ENCODE assay signal across 5 fruit fly cellular contexts in genomic region chr3R:29460225-29460927, dm6.
TF ChIP-seq lines count a peak whose summit lies in the region.

No protein-coding gene starts in this region.

- TF ChIP-seq CTCF in whole organism, embryonic (GFP tag; optimal IDR thresholded peaks at IDR 0.05; lab: Kevin White, UChicago) = no peak

TF ChIP-seq in whole organism, adult, 20 proteins besides CTCF, POLR2A, EP300 and RAD21 (continues in another document):
- no peak for TF ChIP-seq CG1620 (GFP tag; optimal IDR thresholded peaks at IDR 0.05; lab: Kevin White, UChicago)
- TF ChIP-seq CG11617 (GFP tag; optimal IDR thresholded peaks at IDR 0.05; lab: Kevin White, UChicago) = no peak
- peak; percentile 5 for TF ChIP-seq kay (GFP tag; lab: Kevin White, UChicago; ENCODE audit: borderline replicate concordance)
- no peak for TF ChIP-seq CG33017 (tag; optimal IDR thresholded peaks at IDR 0.05; lab: Kevin White, UChicago)
- TF ChIP-seq pad (GFP tag; optimal IDR thresholded peaks at IDR 0.05; lab: Kevin White, UChicago) = no peak
- no peak for TF ChIP-seq CG7045 (GFP tag; optimal IDR thresholded peaks at IDR 0.05; lab: Kevin White, UChicago)
- no peak for TF ChIP-seq Clk (GFP tag; optimal IDR thresholded peaks at IDR 0.05; lab: Kevin White, UChicago)
- peak; percentile 44 for TF ChIP-seq CG12768 (GFP tag; optimal IDR thresholded peaks at IDR 0.05; lab: Kevin White, UChicago)
- TF ChIP-seq CG5204 (GFP tag; optimal IDR thresholded peaks at IDR 0.05; lab: Kevin White, UChicago) = no peak
- TF ChIP-seq cnc (optimal IDR thresholded peaks at IDR 0.05; lab: Kevin White, UChicago) = no peak
- TF ChIP-seq CG7101 (tag; optimal IDR thresholded peaks at IDR 0.05; lab: Kevin White, UChicago) = no peak
- TF ChIP-seq cic (GFP tag; optimal IDR thresholded peaks at IDR 0.05; lab: Kevin White, UChicago) = no peak
- TF ChIP-seq bab1 (GFP tag; optimal IDR thresholded peaks at IDR 0.05; lab: Kevin White, UChicago) = peak; percentile 30
- no peak for TF ChIP-seq Hr96 (GFP tag; optimal IDR thresholded peaks at IDR 0.05; lab: Kevin White, UChicago)
- peak; percentile 59 for TF ChIP-seq tj (GFP tag; optimal IDR thresholded peaks at IDR 0.05; lab: Kevin White, UChicago)
- no peak for TF ChIP-seq Mnt (GFP tag; optimal IDR thresholded peaks at IDR 0.05; lab: Kevin White, UChicago)
- TF ChIP-seq CG14711 (tag; optimal IDR thresholded peaks at IDR 0.05; lab: Kevin White, UChicago) = no peak
- no peak for TF ChIP-seq toe (GFP tag; optimal IDR thresholded peaks at IDR 0.05; lab: Kevin White, UChicago)
- no peak for TF ChIP-seq ovo (GFP tag; optimal IDR thresholded peaks at IDR 0.05; lab: Kevin White, UChicago)

TF ChIP-seq in whole organism, embryonic, 481 proteins besides CTCF, POLR2A, EP300 and RAD21 (continues in another document):
- TF ChIP-seq pfk (GFP tag; optimal IDR thresholded peaks at IDR 0.05; lab: Kevin White, UChicago) (no peak), tll (GFP tag; optimal IDR thresholded peaks at IDR 0.05; lab: Kevin White, UChicago) (no peak), crol (GFP tag; IDR thresholded peaks at IDR 0.05; lab: Robert Waterston, UW) (no peak), usp (GFP tag; optimal IDR thresholded peaks at IDR 0.05; lab: Kevin White, UChicago) (no peak), vnd (GFP tag; IDR thresholded peaks at IDR 0.05; lab: Robert Waterston, UW; ENCODE audit: partially characterized antibody) (no peak), CG16813 (GFP tag; IDR thresholded peaks at IDR 0.05; lab: Robert Waterston, UW; ENCODE audit: partially characterized antibody) (no peak), nom (GFP tag; optimal IDR thresholded peaks at IDR 0.05; lab: Kevin White, UChicago) (peak; percentile 60), Poxn (GFP tag; IDR thresholded peaks at IDR 0.05; lab: Robert Waterston, UW) (no peak), E2f1 (GFP tag; IDR thresholded peaks at IDR 0.05; lab: Robert Waterston, UW) (no peak), CG14441 (GFP tag; IDR thresholded peaks at IDR 0.05; lab: Robert Waterston, UW) (no peak), CG2678 (tag; optimal IDR thresholded peaks at IDR 0.05; lab: Kevin White, UChicago) (no peak), Meics (GFP tag; optimal IDR thresholded peaks at IDR 0.05; lab: Kevin White, UChicago) (no peak), CG6689 (GFP tag; IDR thresholded peaks at IDR 0.05; lab: Robert Waterston, UW) (peak; percentile 40; the same call in 1 of the 2 replicates), peb (GFP tag; IDR thresholded peaks at IDR 0.05; lab: Robert Waterston, UW) (no peak), so (GFP tag; IDR thresholded peaks at IDR 0.05; lab: Robert Waterston, UW) (no peak), CG3995 (GFP tag; optimal IDR thresholded peaks at IDR 0.05; lab: Kevin White, UChicago) (no peak), BtbVII (GFP tag; optimal IDR thresholded peaks at IDR 0.05; lab: Kevin White, UChicago) (no peak), CG10565 (GFP tag; optimal IDR thresholded peaks at IDR 0.05; lab: Kevin White, UChicago) (no peak), HLHmδ (GFP tag; optimal IDR thresholded peaks at IDR 0.05; lab: Kevin White, UChicago) (no peak), stwl (tag; optimal IDR thresholded peaks at IDR 0.05; lab: Kevin White, UChicago) (no peak)

TF ChIP-seq in whole organism, prepupa, 60 proteins besides CTCF, POLR2A, EP300 and RAD21 (continues in another document):
- TF ChIP-seq CG11294 (GFP tag; IDR thresholded peaks at IDR 0.05; lab: Robert Waterston, UW) (no peak), Sox102F (GFP tag; optimal IDR thresholded peaks at IDR 0.05; lab: Kevin White, UChicago) (no peak), dsx (GFP tag; optimal IDR thresholded peaks at IDR 0.05; lab: Kevin White, UChicago; ENCODE audit: poor library complexity, severe bottlenecking) (no peak), CG8119 (GFP tag; IDR thresholded peaks at IDR 0.05; lab: Robert Waterston, UW) (no peak), Hr4 (GFP tag; optimal IDR thresholded peaks at IDR 0.05; lab: Kevin White, UChicago) (peak; percentile 13), Eip93F (GFP tag; optimal IDR thresholded peaks at IDR 0.05; lab: Kevin White, UChicago) (no peak), OdsH (GFP tag; optimal IDR thresholded peaks at IDR 0.05; lab: Kevin White, UChicago) (no peak), Met (GFP tag; optimal IDR thresholded peaks at IDR 0.05; lab: Kevin White, UChicago) (no peak), acj6 (GFP tag; optimal IDR thresholded peaks at IDR 0.05; lab: Kevin White, UChicago) (peak; percentile 18), CG6276 (GFP tag; optimal IDR thresholded peaks at IDR 0.05; lab: Kevin White, UChicago) (no peak), svp (GFP tag; lab: Kevin White, UChicago) (no peak), CG34406 (GFP tag; optimal IDR thresholded peaks at IDR 0.05; lab: Kevin White, UChicago) (no peak), CG9139 (GFP tag; optimal IDR thresholded peaks at IDR 0.05; lab: Kevin White, UChicago) (no peak), spab (GFP tag; optimal IDR thresholded peaks at IDR 0.05; lab: Kevin White, UChicago) (no peak), Sox15 (GFP tag; optimal IDR thresholded peaks at IDR 0.05; lab: Kevin White, UChicago) (no peak), Sox14 (GFP tag; optimal IDR thresholded peaks at IDR 0.05; lab: Kevin White, UChicago) (no peak), CG11902 (GFP tag; optimal IDR thresholded peaks at IDR 0.05; lab: Kevin White, UChicago) (no peak), esn (GFP tag; optimal IDR thresholded peaks at IDR 0.05; lab: Kevin White, UChicago) (peak; percentile 8), CG1621 (tag; optimal IDR thresholded peaks at IDR 0.05; lab: Kevin White, UChicago) (no peak), CG11762 (GFP tag; optimal IDR thresholded peaks at IDR 0.05; lab: Kevin White, UChicago; ENCODE audit: insufficient read depth) (no peak)

TF ChIP-seq in whole organism, pupa, 21 proteins besides CTCF, POLR2A, EP300 and RAD21:
- TF ChIP-seq Snoo (tag; optimal IDR thresholded peaks at IDR 0.05; lab: Kevin White, UChicago) (no peak), Pif1B (GFP tag; optimal IDR thresholded peaks at IDR 0.05; lab: Kevin White, UChicago) (peak; percentile 18), D1 (tag; optimal IDR thresholded peaks at IDR 0.05; lab: Kevin White, UChicago) (no peak), Ets98B (GFP tag; IDR thresholded peaks at IDR 0.05; lab: Robert Waterston, UW) (peak; percentile 36; the same call in 1 of the 2 replicates), CG4496 (GFP tag; IDR thresholded peaks at IDR 0.05; lab: Robert Waterston, UW) (peak; percentile 71), CG14655 (GFP tag; optimal IDR thresholded peaks at IDR 0.05; lab: Kevin White, UChicago) (peak; percentile 44), CG32121 (GFP tag; IDR thresholded peaks at IDR 0.05; lab: Robert Waterston, UW) (no peak; the same call in 1 of the 2 replicates), CG9948 (tag; optimal IDR thresholded peaks at IDR 0.05; lab: Kevin White, UChicago) (peak; percentile 16), CG12605 (GFP tag; IDR thresholded peaks at IDR 0.05; lab: Robert Waterston, UW) (peak; percentile 59), CG17806 (tag; optimal IDR thresholded peaks at IDR 0.05; lab: Kevin White, UChicago) (peak; percentile 18), Pif1A (GFP tag; optimal IDR thresholded peaks at IDR 0.05; lab: Kevin White, UChicago) (no peak), gl (tag; optimal IDR thresholded peaks at IDR 0.05; lab: Kevin White, UChicago) (no peak), rn (GFP tag; IDR thresholded peaks at IDR 0.05; lab: Robert Waterston, UW) (no peak), CG8301 (tag; optimal IDR thresholded peaks at IDR 0.05; lab: Kevin White, UChicago) (peak; percentile 1), fd96Ca (GFP tag; IDR thresholded peaks at IDR 0.05; lab: Robert Waterston, UW) (peak; percentile 55; the same call in 1 of the 3 replicates), CG34367 (tag; optimal IDR thresholded peaks at IDR 0.05; lab: Kevin White, UChicago) (no peak), EcR (GFP tag; optimal IDR thresholded peaks at IDR 0.05; lab: Kevin White, UChicago) (no peak), CG13204 (GFP tag; optimal IDR thresholded peaks at IDR 0.05; lab: Kevin White, UChicago) (no peak), CG15710 (tag; optimal IDR thresholded peaks at IDR 0.05; lab: Kevin White, UChicago) (peak; percentile 20), CG8159 (tag; optimal IDR thresholded peaks at IDR 0.05; lab: Kevin White, UChicago) (peak; percentile 4), CG10348 (GFP tag; IDR thresholded peaks at IDR 0.05; lab: Robert Waterston, UW) (no peak)
TF ChIP-seq in whole organism, pupa: peak in this region for 11.

TF ChIP-seq in whole organism, wandering third instar larva, 38 proteins besides CTCF, POLR2A, EP300 and RAD21:
- TF ChIP-seq foxo (GFP tag; optimal IDR thresholded peaks at IDR 0.05; lab: Kevin White, UChicago) = peak in 1 of 2 experiments; percentile 34
- peak; percentile 5 for TF ChIP-seq HLH106 (tag; optimal IDR thresholded peaks at IDR 0.05; lab: Kevin White, UChicago)
- TF ChIP-seq Dfd (GFP tag; optimal IDR thresholded peaks at IDR 0.05; lab: Kevin White, UChicago) = no peak
- peak; percentile 56 for TF ChIP-seq Vsx2 (GFP tag; optimal IDR thresholded peaks at IDR 0.05; lab: Kevin White, UChicago; ENCODE audit: partially characterized antibody)
- TF ChIP-seq usp (GFP tag; optimal IDR thresholded peaks at IDR 0.05; lab: Kevin White, UChicago) = no peak
